Worm (Caenorhabditis elegans): ENCODE data around the gene sphr-1.

ce11 chrV:9220444-9220843 lies 29.0 kb downstream of the sphr-1 start:
- TF ChIP-seq unc-39 (tag; optimal IDR thresholded peaks at IDR 0.05) (no peak), snpc-4 (tag; optimal IDR thresholded peaks at IDR 0.05) (no peak), unc-62 (GFP tag; optimal IDR thresholded peaks at IDR 0.05) (no peak), nhr-77 (tag; optimal IDR thresholded peaks at IDR 0.05) (no peak), pqm-1 (tag; optimal IDR thresholded peaks at IDR 0.05) (peak; percentile 21), nhr-67 (tag; optimal IDR thresholded peaks at IDR 0.05) (no peak)
